Fruit fly (Drosophila melanogaster) whole organism, embryonic: Measurements from ENCODE around the gene Cp18.
A peak's percentile ranks its signal among the peaks of the same experiment; 100 is the strongest.

ENCODE experiments used
- B-H2 ChIP-seq: fragments of 200-800 bp; sonication (Bioruptor generic); optimal IDR thresholded peaks from 2 replicates; lab custom pipeline; 2018; ENCODE audit warnings: missing biosample characterization, mild to moderate bottlenecking, missing genetic modification characterization
- BEAF-32 ChIP-seq: fragments of 200-800 bp; sonication (Bioruptor generic); optimal IDR thresholded peaks from 3 replicates; lab custom pipeline; 2017; ENCODE audit warnings: missing biosample characterization, missing genetic modification characterization, mild to moderate bottlenecking, moderate library complexity, missing genetic modification reagents
- Blimp-1 ChIP-seq: fragments of 200-800 bp; sonication (Bioruptor generic); optimal IDR thresholded peaks from 3 replicates; lab custom pipeline; 2018; ENCODE audit warnings: missing biosample characterization, missing genetic modification characterization, mild to moderate bottlenecking, moderate library complexity, missing genetic modification reagents
- BtbVII ChIP-seq: fragments of 200-800 bp; sonication (Bioruptor generic); optimal IDR thresholded peaks from 3 replicates; lab custom pipeline; 2017; ENCODE audit warnings: missing biosample characterization, mild to moderate bottlenecking, missing genetic modification characterization
- CG10543 ChIP-seq: fragments of 200-800 bp; sonication (Bioruptor generic); optimal IDR thresholded peaks from 3 replicates; lab custom pipeline; 2017; ENCODE audit warnings: missing biosample characterization, mild to moderate bottlenecking, missing genetic modification characterization, moderate library complexity
- CG10654 ChIP-seq: fragments of 200-800 bp; sonication (Bioruptor generic); optimal IDR thresholded peaks from 2 replicates; lab custom pipeline; 2016; ENCODE audit warnings: missing biosample characterization, missing genetic modification characterization
- CG11695 ChIP-seq: fragments of 200-800 bp; sonication (Bioruptor generic); IDR thresholded peaks from 3 replicates; pipeline ENCODE4 v1.3.6; 2022; ENCODE audit warnings: missing biosample characterization, missing genetic modification characterization
- CG12071 ChIP-seq: fragments of 200-800 bp; sonication (Bioruptor generic); optimal IDR thresholded peaks from 3 replicates; lab custom pipeline; 2018; ENCODE audit warnings: missing biosample characterization, mild to moderate bottlenecking, missing genetic modification characterization
- CG13624 ChIP-seq: fragments of 200-800 bp; sonication (Bioruptor generic); optimal IDR thresholded peaks from 2 replicates; lab custom pipeline; 2016; ENCODE audit warnings: missing biosample characterization, missing genetic modification characterization
- CG16815 ChIP-seq: fragments of 200-800 bp; sonication (Bioruptor generic); optimal IDR thresholded peaks from 3 replicates; lab custom pipeline; 2017; ENCODE audit warnings: missing biosample characterization, mild to moderate bottlenecking, missing genetic modification characterization
- CG34224 ChIP-seq: fragments of 200-800 bp; sonication (Bioruptor generic); IDR thresholded peaks from 3 replicates; pipeline ENCODE4 v1.3.6; 2022; ENCODE audit warnings: missing biosample characterization, missing genetic modification characterization; ENCODE audit not compliant: partially characterized antibody
- CG4404 ChIP-seq: fragments of 200-800 bp; sonication (Bioruptor generic); IDR thresholded peaks from 2 replicates; pipeline ENCODE4 v1.3.6; 2022; ENCODE audit warnings: missing biosample characterization, missing genetic modification characterization
- CG4424 ChIP-seq: fragments of 200-800 bp; sonication (Bioruptor generic); optimal IDR thresholded peaks from 3 replicates; lab custom pipeline; 2016; ENCODE audit warnings: missing biosample characterization, missing genetic modification characterization
- CG4617 ChIP-seq: fragments of 200-800 bp; sonication (Bioruptor generic); optimal IDR thresholded peaks from 3 replicates; lab custom pipeline; 2016; ENCODE audit warnings: missing biosample characterization, missing genetic modification characterization, borderline replicate concordance
- CG6791 ChIP-seq: fragments of 200-800 bp; sonication (Bioruptor generic); IDR thresholded peaks from 3 replicates; pipeline ENCODE4 v1.3.6; 2022; ENCODE audit warnings: missing biosample characterization, missing genetic modification characterization; ENCODE audit not compliant: partially characterized antibody
- CG7987 ChIP-seq: fragments of 200-800 bp; sonication (Bioruptor generic); optimal IDR thresholded peaks from 2 replicates; lab custom pipeline; 2018; ENCODE audit warnings: missing biosample characterization, mild to moderate bottlenecking, missing genetic modification characterization, moderate library complexity
- CG9817 ChIP-seq: fragments of 200-800 bp; sonication (Bioruptor generic); optimal IDR thresholded peaks from 2 replicates; lab custom pipeline; 2018; ENCODE audit warnings: missing biosample characterization, mild to moderate bottlenecking, missing genetic modification characterization, moderate library complexity
- CHES-1-like ChIP-seq: fragments of 200-800 bp; sonication (Bioruptor generic); optimal IDR thresholded peaks from 2 replicates; lab custom pipeline; 2016; ENCODE audit warnings: missing biosample characterization, missing genetic modification characterization
- Dref ChIP-seq: fragments of 200-800 bp; sonication (Bioruptor generic); IDR thresholded peaks from 2 replicates; pipeline ENCODE4 v1.3.6; 2022; ENCODE audit warnings: missing biosample characterization, missing genetic modification characterization
- Gsc ChIP-seq: fragments of 200-800 bp; sonication (Bioruptor generic); IDR thresholded peaks from 2 replicates; pipeline ENCODE4 v1.3.6; 2022; ENCODE audit warnings: missing biosample characterization, missing genetic modification characterization
- HLH54F ChIP-seq: fragments of 200-800 bp; sonication (Bioruptor generic); optimal IDR thresholded peaks from 3 replicates; lab custom pipeline; 2016; ENCODE audit warnings: missing biosample characterization, missing genetic modification characterization
- HmgD ChIP-seq: fragments of 200-800 bp; sonication (Bioruptor generic); optimal IDR thresholded peaks from 3 replicates; lab custom pipeline; 2016; ENCODE audit warnings: missing biosample characterization, missing genetic modification characterization
- MBD-R2 ChIP-seq: fragments of 200-800 bp; sonication (Bioruptor generic); IDR thresholded peaks from 2 replicates; pipeline ENCODE4 v1.3.6; 2022; ENCODE audit warnings: missing biosample characterization, missing genetic modification characterization
- Nf-YA ChIP-seq: fragments of 200-800 bp; sonication (Bioruptor generic); IDR thresholded peaks from 2 replicates; pipeline ENCODE4 v1.3.6; 2022; ENCODE audit warnings: missing biosample characterization, missing genetic modification characterization
- Ravus ChIP-seq: fragments of 200-800 bp; sonication (Bioruptor generic); IDR thresholded peaks from 2 replicates; pipeline ENCODE4 v1.3.6; 2022; ENCODE audit warnings: missing biosample characterization, missing genetic modification characterization
- Stat92E ChIP-seq, 3 experiments: fragments of >200 bp in 2 of 3; fragments of 200-800 bp in 1 of 3; sonication (Bioruptor generic) in 1 of 3; optimal IDR thresholded peaks; 2 replicates each; lab custom pipeline; 2017 to 2019; ENCODE audit warnings: missing biosample characterization in 3 of 3, missing genetic modification characterization in 3 of 3, mild to moderate bottlenecking in 1 of 3, moderate library complexity in 1 of 3
- Usf ChIP-seq: fragments of 200-800 bp; sonication (Bioruptor generic); optimal IDR thresholded peaks from 2 replicates; lab custom pipeline; 2017; ENCODE audit warnings: missing genotype, missing biosample characterization, missing genetic modification characterization
- ara ChIP-seq: fragments of 200-800 bp; sonication (Bioruptor generic); IDR thresholded peaks from 2 replicates; pipeline ENCODE4 v1.3.6; 2022; ENCODE audit warnings: missing biosample characterization, missing genetic modification characterization
- crp ChIP-seq, 2 experiments: fragments of 200-800 bp; sonication (Bioruptor generic); optimal IDR thresholded peaks; 2 replicates in 1 of 2; 3 replicates in 1 of 2; lab custom pipeline; 2017; ENCODE audit warnings: missing biosample characterization in 2 of 2, missing genetic modification characterization in 2 of 2, mild to moderate bottlenecking in 1 of 2, moderate library complexity in 1 of 2
- dm ChIP-seq: fragments of 200-800 bp; sonication (Bioruptor generic); optimal IDR thresholded peaks from 3 replicates; lab custom pipeline; 2016; ENCODE audit warnings: missing biosample characterization, missing genetic modification characterization
- dpn ChIP-seq, 2 experiments: fragments of 200-800 bp; sonication (Bioruptor generic); optimal IDR thresholded peaks; 3 replicates each; lab custom pipeline; 2016; ENCODE audit warnings: missing biosample characterization in 2 of 2, missing genetic modification characterization in 2 of 2
- ems ChIP-seq: fragments of 200-800 bp; sonication (Bioruptor generic); optimal IDR thresholded peaks from 3 replicates; lab custom pipeline; 2016; ENCODE audit warnings: missing biosample characterization, missing genetic modification characterization
- fu2 ChIP-seq: fragments of 200-800 bp; sonication (Bioruptor generic); optimal IDR thresholded peaks from 2 replicates; lab custom pipeline; 2016; ENCODE audit warnings: missing biosample characterization, missing genetic modification characterization
- gfzf ChIP-seq: fragments of 200-800 bp; sonication (Bioruptor generic); optimal IDR thresholded peaks from 2 replicates; lab custom pipeline; 2016; ENCODE audit warnings: missing biosample characterization, mild to moderate bottlenecking, missing genetic modification characterization, moderate library complexity
- grau ChIP-seq: fragments of 200-800 bp; optimal IDR thresholded peaks from 3 replicates; lab custom pipeline; 2019; ENCODE audit warnings: missing biosample characterization, mild to moderate bottlenecking, missing genetic modification characterization, moderate library complexity
- gro ChIP-seq: fragments of 200-800 bp; sonication (Bioruptor generic); optimal IDR thresholded peaks from 2 replicates; lab custom pipeline; 2016; ENCODE audit warnings: missing biosample characterization, missing genetic modification characterization
- lab ChIP-seq: fragments of 200-800 bp; sonication (Bioruptor generic); optimal IDR thresholded peaks from 3 replicates; lab custom pipeline; 2017; ENCODE audit warnings: missing biosample characterization, missing genetic modification characterization, mild to moderate bottlenecking, moderate library complexity, missing genetic modification reagents
- lmd ChIP-seq: fragments of 200-800 bp; sonication (Bioruptor generic); IDR thresholded peaks from 2 replicates; pipeline ENCODE4 v1.3.6; 2022; ENCODE audit warnings: missing biosample characterization, missing genetic modification characterization
- lov ChIP-seq, 2 experiments: fragments of 200-800 bp in 1 of 2; fragments of >200 bp in 1 of 2; sonication (Bioruptor generic) in 1 of 2; IDR thresholded peaks in 1 of 2; optimal IDR thresholded peaks in 1 of 2; 2 replicates in 1 of 2; 3 replicates in 1 of 2; pipeline versions ENCODE4 v1.3.6 to Lab custom; 2017 to 2022; ENCODE audit warnings: missing biosample characterization in 1 of 2, missing genetic modification characterization in 1 of 2
- mam ChIP-seq: fragments of 200-800 bp; sonication (Bioruptor generic); optimal IDR thresholded peaks from 3 replicates; lab custom pipeline; 2016; ENCODE audit warnings: missing biosample characterization, missing genetic modification characterization
- nom ChIP-seq: fragments of 200-800 bp; sonication (Bioruptor generic); optimal IDR thresholded peaks from 2 replicates; lab custom pipeline; 2017; ENCODE audit warnings: missing biosample characterization, missing genetic modification characterization, mild to moderate bottlenecking, moderate library complexity, missing genetic modification reagents
- pzg ChIP-seq: fragments of 200-800 bp; sonication (Bioruptor generic); optimal IDR thresholded peaks from 3 replicates; lab custom pipeline; 2018; ENCODE audit warnings: missing biosample characterization, mild to moderate bottlenecking, missing genetic modification characterization, moderate library complexity
- rib ChIP-seq: fragments of 200-800 bp; sonication (Bioruptor generic); IDR thresholded peaks from 2 replicates; pipeline ENCODE4 v1.3.6; 2022; ENCODE audit warnings: missing biosample characterization, missing genetic modification characterization
- sug ChIP-seq: fragments of 200-800 bp; optimal IDR thresholded peaks from 2 replicates; lab custom pipeline; 2019; ENCODE audit warnings: missing biosample characterization, mild to moderate bottlenecking, missing genetic modification characterization, moderate library complexity
- twi ChIP-seq: fragments of 200-800 bp; optimal IDR thresholded peaks from 2 replicates; lab custom pipeline; 2019; ENCODE audit warnings: missing biosample characterization, mild to moderate bottlenecking, missing genetic modification characterization, moderate library complexity
- vfl ChIP-seq: fragments of 200-800 bp; sonication (Bioruptor generic); optimal IDR thresholded peaks from 2 replicates; lab custom pipeline; 2016; ENCODE audit warnings: missing biosample characterization, missing genetic modification characterization
- vvl ChIP-seq: fragments of 200-800 bp; sonication (Bioruptor generic); IDR thresholded peaks from 2 replicates; pipeline ENCODE4 v1.3.6; 2022; ENCODE audit warnings: missing biosample characterization, missing genetic modification characterization
- zfh2 ChIP-seq: fragments of 200-800 bp; sonication (Bioruptor generic); optimal IDR thresholded peaks from 2 replicates; lab custom pipeline; 2016; ENCODE audit warnings: missing biosample characterization, missing genetic modification characterization

The Cp18 gene

DNA sequence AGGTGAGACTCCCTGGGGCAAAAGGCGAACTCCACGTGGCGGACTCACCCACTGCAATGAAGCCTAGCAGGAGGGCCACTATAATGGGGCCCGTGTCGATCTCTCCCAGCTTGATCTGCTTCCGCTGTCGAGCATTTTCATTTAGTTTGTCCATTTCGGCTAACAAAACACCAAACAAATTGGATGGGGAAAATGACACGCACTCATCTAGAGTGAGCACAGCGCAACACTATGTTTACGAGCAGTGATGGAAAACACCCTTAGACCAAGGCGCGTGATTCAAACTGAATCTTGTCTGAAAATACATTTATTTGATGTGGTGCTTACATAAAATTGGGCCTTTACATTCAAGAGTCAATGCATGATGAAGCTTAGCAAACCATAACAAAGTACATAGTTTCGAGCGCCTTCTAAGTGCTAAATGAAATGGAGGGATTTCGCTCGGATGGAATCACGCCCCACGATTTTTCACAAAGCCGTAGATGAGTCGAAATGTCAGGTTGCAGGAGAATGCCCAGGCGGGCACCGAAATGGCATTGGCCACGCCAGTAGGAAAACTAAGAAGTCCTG lies 6.5 kb upstream of the Cp18 start, which contains the start of gene SrpRbeta (continued):
- TF ChIP-seq rib (GFP tag; lab: Robert Waterston, UW) (no peak), Dref (0 out of 2 replicates have a peak, but pooled peaks have one; percentile 17), CG34224 (GFP tag; lab: Robert Waterston, UW) (peak; percentile 21; the same call in 1 of the 3 replicates), CG13624 (GFP tag; lab: Kevin White, UChicago) (peak; percentile 45), CG16815 (GFP tag; lab: Kevin White, UChicago) (no peak), vfl (GFP tag; lab: Kevin White, UChicago) (peak; percentile 47), BtbVII (no peak), zfh2 (peak; percentile 36), CG7987 (GFP tag; lab: Kevin White, UChicago) (peak; percentile 28), Blimp-1 (GFP tag; lab: Kevin White, UChicago) (no peak), twi (no peak), ara (GFP tag; lab: Robert Waterston, UW) (peak; percentile 27; the same call in 1 of the 2 replicates), crp (GFP tag; optimal IDR thresholded peaks at IDR 0.05; lab: Kevin White, UChicago) (peak in 1 of 2 experiments; percentile 29), Stat92E (GFP tag; optimal IDR thresholded peaks at IDR 0.05; lab: Kevin White, UChicago) (peak in 1 of 3 experiments; percentile 11), sug (tag; lab: Kevin White, UChicago) (peak; percentile 20), CG10654 (GFP tag; lab: Kevin White, UChicago) (no peak), Ravus (GFP tag; lab: Robert Waterston, UW) (no peak), CG11695 (GFP tag; lab: Robert Waterston, UW) (no peak), dm (peak; percentile 46), HLH54F (GFP tag; lab: Kevin White, UChicago) (peak; percentile 30), CG4617 (GFP tag; lab: Kevin White, UChicago) (peak; percentile 22), Usf (GFP tag; lab: Kevin White, UChicago) (no peak), lab (GFP tag; lab: Kevin White, UChicago) (peak; percentile 65), lmd (GFP tag; lab: Robert Waterston, UW) (no peak), MBD-R2 (GFP tag; lab: Robert Waterston, UW) (peak; percentile 63; the same call in 1 of the 2 replicates), pzg (GFP tag; lab: Kevin White, UChicago) (peak; percentile 65), lov (optimal IDR thresholded peaks at IDR 0.05; lab: Kevin White, UChicago) (no peak), lov (GFP tag; IDR thresholded peaks at IDR 0.05; lab: Robert Waterston, UW) (no peak), Nf-YA (GFP tag; lab: Robert Waterston, UW) (no peak), nom (GFP tag; lab: Kevin White, UChicago) (peak; percentile 40), fu2 (GFP tag; lab: Kevin White, UChicago) (peak; percentile 43), HmgD (peak; percentile 41), CHES-1-like (GFP tag; lab: Kevin White, UChicago) (peak; percentile 25), vvl (GFP tag; lab: Robert Waterston, UW) (peak; percentile 42; the same call in 1 of the 2 replicates), BEAF-32 (GFP tag; lab: Kevin White, UChicago) (peak; percentile 15), ems (peak; percentile 7), B-H2 (peak; percentile 72), CG9817 (tag; lab: Kevin White, UChicago) (no peak), gfzf (GFP tag; lab: Kevin White, UChicago) (peak; percentile 9), dpn (GFP tag; optimal IDR thresholded peaks at IDR 0.05; lab: Kevin White, UChicago) (peak; percentile 31 to 56), CG10543 (GFP tag; lab: Kevin White, UChicago) (peak; percentile 42), CG6791 (GFP tag; lab: Robert Waterston, UW) (0 out of 3 replicates have a peak, but pooled peaks have one; percentile 18), CG4404 (GFP tag; lab: Robert Waterston, UW) (no peak), grau (peak; percentile 17), Gsc (GFP tag; lab: Robert Waterston, UW) (no peak), CG12071 (GFP tag; lab: Kevin White, UChicago) (no peak), mam (GFP tag; lab: Kevin White, UChicago) (peak; percentile 11), CG4424 (GFP tag; lab: Kevin White, UChicago) (peak; percentile 21), gro (GFP tag; lab: Kevin White, UChicago) (peak; percentile 60)
